Worm (Caenorhabditis elegans) whole organism, dauer: ENCODE data around the gene T19C4.24.

ENCODE experiments used
- unc-62 ChIP-seq: sonication (generic microtip); optimal IDR thresholded peaks from 2 replicates; lab custom pipeline; 2017; ENCODE audit warnings: missing biosample characterization, missing genetic modification reagents, missing genetic modification characterization

Gene T19C4.24

ce11 chrV:11146958-11147779 is at the start of gene T19C4.24, which contains the start of gene nlp-33:
Gene T19C4.24 (minus strand): TSS chrV:11147008.
Gene nlp-33 (plus strand): TSS chrV:11147346.
- TF ChIP-seq unc-62 (GFP tag; lab: Kevin White, UChicago), result no peak

- no peak for TF ChIP-seq unc-62 (GFP tag; lab: Kevin White, UChicago)
Measured at ce11 chrV:11196109-11196508, 49.3 kb upstream of the T19C4.24 start, which contains the start of gene clc-6. Gene clc-6 (minus strand): TSS chrV:11196209.

ce11 chrV:11190983-11191382 is 44.2 kb upstream of the T19C4.24 start, which contains the start of gene lgc-49:
Gene lgc-49 (plus strand): TSS chrV:11191283.
- TF ChIP-seq unc-62 (GFP tag; lab: Kevin White, UChicago), result no peak

ce11 chrV:11182925-11183324 is 36.1 kb upstream of the T19C4.24 start, which contains the start of gene cnc-10:
Gene cnc-10 (plus strand): TSS chrV:11183225.
- no peak for TF ChIP-seq unc-62 (GFP tag; lab: Kevin White, UChicago)

DNA sequence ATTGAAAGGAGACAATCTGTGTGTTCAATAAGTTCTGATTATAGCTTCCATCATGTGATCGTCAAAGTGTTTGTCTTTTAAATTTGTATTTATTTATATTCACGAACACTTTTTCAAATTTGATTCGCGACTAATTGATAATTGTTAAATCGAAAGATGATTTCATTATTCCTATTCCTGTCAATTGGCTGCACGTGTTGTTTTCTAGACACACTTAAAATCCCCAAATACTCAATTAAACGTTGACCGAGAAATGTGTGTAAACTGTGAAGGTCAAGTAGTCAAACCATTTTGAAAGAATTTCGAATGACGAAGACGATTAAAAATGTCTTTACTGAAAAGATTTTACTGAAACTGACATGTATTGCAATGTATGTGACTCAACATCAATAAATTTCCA is 34.1 kb upstream of the T19C4.24 start:
- no peak for TF ChIP-seq unc-62 (GFP tag; lab: Kevin White, UChicago)

DNA sequence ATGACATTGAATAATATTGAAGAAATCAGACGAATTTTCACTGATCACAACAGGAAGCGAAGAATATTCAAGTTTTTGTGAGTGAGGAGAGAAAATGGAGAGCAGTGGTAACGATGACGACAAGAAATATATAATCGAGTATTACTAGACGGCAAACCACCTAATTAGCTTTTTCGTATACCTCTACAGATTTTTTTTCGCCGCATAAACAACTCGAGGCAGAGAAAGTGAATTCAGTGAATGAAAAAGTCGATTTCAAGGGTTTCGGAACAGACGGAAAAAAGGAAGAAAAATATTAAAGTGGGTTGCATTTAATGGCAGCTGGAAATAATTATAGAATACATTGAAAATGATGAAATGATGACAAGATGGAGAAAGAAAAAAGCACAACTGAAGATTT is 30.8 kb upstream of the T19C4.24 start, which contains the start of gene gpa-1:
TSS of gene gpa-1 (minus strand) at position 101 of the 400 bp plus-strand sequence.
- no peak for TF ChIP-seq unc-62 (GFP tag; lab: Kevin White, UChicago)

ce11 chrV:11174663-11175062 is 27.9 kb upstream of the T19C4.24 start:
- no peak for TF ChIP-seq unc-62 (GFP tag; lab: Kevin White, UChicago)

ce11 chrV:11172667-11173066 is 25.9 kb upstream of the T19C4.24 start:
- TF ChIP-seq unc-62 (GFP tag; lab: Kevin White, UChicago), result no peak

ce11 chrV:11171906-11172305 is 25.1 kb upstream of the T19C4.24 start, which contains the start of gene T19C4.5:
Gene T19C4.5 (plus strand): TSS chrV:11172213.
- no peak for TF ChIP-seq unc-62 (GFP tag; lab: Kevin White, UChicago)

- TF ChIP-seq unc-62 (GFP tag; lab: Kevin White, UChicago), result no peak
Measured at ce11 chrV:11170564-11171329, 23.9 kb upstream of the T19C4.24 start.

- no peak for TF ChIP-seq unc-62 (GFP tag; lab: Kevin White, UChicago)
Measured at ce11 chrV:11167745-11168144, 20.9 kb upstream of the T19C4.24 start.

DNA sequence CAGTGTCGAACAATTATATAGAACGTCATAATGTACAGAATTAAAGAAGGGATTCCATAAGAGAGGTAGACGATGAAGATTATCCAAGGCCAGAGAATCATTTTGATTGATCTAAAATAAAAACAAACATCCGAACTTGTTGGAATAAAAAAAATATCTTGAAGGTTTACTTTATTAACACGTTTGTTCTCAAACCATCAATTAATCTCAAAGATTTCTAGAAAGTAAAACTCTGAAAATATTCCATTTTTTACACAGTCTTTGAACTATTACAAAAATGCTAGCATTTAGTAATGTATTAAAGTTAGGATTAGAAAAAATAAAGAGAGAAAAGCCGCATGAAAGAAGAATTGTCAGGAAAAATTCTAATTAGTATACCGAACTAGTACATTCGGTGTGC is 17.7 kb upstream of the T19C4.24 start, which contains the start of gene srg-40:
TSS of gene srg-40 (minus strand) at position 101 of the 400 bp plus-strand sequence.
- TF ChIP-seq unc-62 (GFP tag; lab: Kevin White, UChicago), result no peak

ce11 chrV:11161791-11162190 is 15.0 kb upstream of the T19C4.24 start, which contains the start of gene srg-41:
Gene srg-41 (minus strand): TSS chrV:11161891.
- TF ChIP-seq unc-62 (GFP tag; lab: Kevin White, UChicago), result no peak

ce11 chrV:11157947-11158346 is 11.1 kb upstream of the T19C4.24 start, which contains the start of gene srg-42:
Gene srg-42 (minus strand): TSS chrV:11158047.
- no peak for TF ChIP-seq unc-62 (GFP tag; lab: Kevin White, UChicago)

- TF ChIP-seq unc-62 (GFP tag; lab: Kevin White, UChicago), result no peak
Measured at ce11 chrV:11156589-11156988, 9.8 kb upstream of the T19C4.24 start.

DNA sequence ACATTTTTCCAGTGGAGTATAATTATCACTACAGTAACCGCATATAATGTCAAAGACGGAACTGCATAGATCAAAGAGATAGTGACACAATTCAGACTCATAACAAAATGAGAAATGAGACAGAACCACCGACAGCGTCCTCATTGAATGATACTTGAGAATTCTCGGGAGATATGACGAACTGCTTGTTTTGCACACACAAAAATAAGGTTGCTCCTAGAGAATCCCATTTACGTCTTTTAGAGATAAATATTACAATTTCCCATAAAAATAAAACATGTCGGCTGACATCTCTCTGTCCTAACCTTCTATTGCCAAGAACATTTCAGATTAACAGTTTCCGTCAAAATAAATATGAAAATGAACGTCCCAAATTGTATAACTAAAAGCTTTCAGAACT is 8.7 kb upstream of the T19C4.24 start, which contains the start of gene srg-38:
TSS of gene srg-38 (minus strand) at position 101 of the 400 bp plus-strand sequence.
- TF ChIP-seq unc-62 (GFP tag; lab: Kevin White, UChicago), result no peak
